Fruit fly (Drosophila melanogaster) Kc167 (cell line): ENCODE data around the gene SH3PX1.

Source experiments
- Myc ChIP-seq: fragments of >200 bp; optimal IDR thresholded peaks from 2 replicates; lab custom pipeline; 2017; ENCODE audit warnings: missing external identifiers
- Sin3A ChIP-seq: fragments of >200 bp; optimal IDR thresholded peaks from 2 replicates; lab custom pipeline; 2018; ENCODE audit warnings: missing external identifiers
- h ChIP-seq: fragments of >200 bp; optimal IDR thresholded peaks from 3 replicates; lab custom pipeline; 2018; ENCODE audit warnings: missing external identifiers
- insv ChIP-seq: fragments of >200 bp; optimal IDR thresholded peaks from 3 replicates; lab custom pipeline; 2018; ENCODE audit warnings: missing external identifiers
- psq ChIP-seq: fragments of >200 bp; optimal IDR thresholded peaks from 2 replicates; lab custom pipeline; 2017; ENCODE audit warnings: missing external identifiers
- ttk ChIP-seq: sonication (Bioruptor generic); optimal IDR thresholded peaks from 2 replicates; lab custom pipeline; 2017; ENCODE audit warnings: missing external identifiers

SH3PX1 gene

dm6 chr3L:9671372-9671771 lies 42.3 kb downstream of the SH3PX1 start:
- TF ChIP-seq Sin3A, result no peak
- no peak for TF ChIP-seq psq (lab: Kevin White, UChicago)
- no peak for TF ChIP-seq Myc (lab: Kevin White, UChicago)
- TF ChIP-seq h (lab: Kevin White, UChicago), result no peak
- no peak for TF ChIP-seq insv (lab: Kevin White, UChicago)
- no peak for TF ChIP-seq ttk (lab: Kevin White, UChicago)
